Fruit fly (Drosophila melanogaster): ENCODE measurements around the gene CG7910.

CG7910 gene

DNA sequence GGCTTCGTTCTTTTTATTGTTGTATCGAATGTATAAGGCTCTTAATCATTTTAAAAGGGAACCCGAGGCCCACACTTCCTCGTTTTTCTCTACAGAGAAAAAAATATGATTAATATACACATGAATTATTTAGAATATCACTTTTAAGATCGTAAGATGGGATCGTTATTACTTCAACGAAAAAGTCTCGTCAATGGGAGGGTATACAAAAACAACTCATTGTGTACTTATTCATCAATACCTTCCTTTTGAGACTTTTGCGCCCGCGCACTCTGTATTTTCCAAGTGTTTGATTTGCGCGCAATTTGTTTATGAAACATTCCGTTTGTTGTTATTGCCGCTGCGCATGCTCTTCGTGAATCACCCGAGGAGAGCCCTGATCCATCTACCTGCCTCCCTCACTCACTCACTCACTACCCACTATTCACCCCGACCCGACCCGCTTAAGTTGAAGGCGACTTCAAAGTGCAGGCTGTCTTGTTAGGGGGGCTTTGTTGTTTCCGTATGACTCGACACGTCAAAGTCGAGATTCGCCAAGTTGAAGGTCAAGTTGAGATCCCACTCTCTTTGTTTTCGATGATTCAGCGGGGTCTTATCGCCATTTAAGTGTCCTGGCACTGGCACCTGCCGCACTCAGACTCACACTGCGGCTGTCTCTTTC, 29.0 kb downstream of the CG7910 start:
- TF ChIP-seq psq (GFP tag; optimal IDR thresholded peaks at IDR 0.05) (peak; percentile 21), ey (GFP tag; optimal IDR thresholded peaks at IDR 0.05) (peak; percentile 49), Jra (GFP tag; optimal IDR thresholded peaks at IDR 0.05) (peak; percentile 52), CG9705 (GFP tag; optimal IDR thresholded peaks at IDR 0.05) (no peak), N (GFP tag; optimal IDR thresholded peaks at IDR 0.05) (no peak), Vsx2 (GFP tag; optimal IDR thresholded peaks at IDR 0.05; ENCODE audit: partially characterized antibody) (no peak), Sp1 (GFP tag; optimal IDR thresholded peaks at IDR 0.05) (peak; percentile 24), Hnf4 (GFP tag; optimal IDR thresholded peaks at IDR 0.05) (no peak), Dfd (GFP tag; optimal IDR thresholded peaks at IDR 0.05) (no peak), HLH106 (tag; optimal IDR thresholded peaks at IDR 0.05) (peak; percentile 47), fru (GFP tag; optimal IDR thresholded peaks at IDR 0.05) (peak; percentile 56), OdsH (GFP tag; optimal IDR thresholded peaks at IDR 0.05) (peak; percentile 65), Hr78 (GFP tag; optimal IDR thresholded peaks at IDR 0.05) (no peak), dmrt93B (GFP tag; optimal IDR thresholded peaks at IDR 0.05) (peak; percentile 30), sage (GFP tag; optimal IDR thresholded peaks at IDR 0.05) (peak; percentile 52), foxo (GFP tag; optimal IDR thresholded peaks at IDR 0.05) (peak in 1 of 2 experiments; percentile 64), woc (GFP tag; optimal IDR thresholded peaks at IDR 0.05) (peak; percentile 20), Rel (GFP tag; optimal IDR thresholded peaks at IDR 0.05) (no peak), Rel (tag; optimal IDR thresholded peaks at IDR 0.05) (no peak), br (GFP tag; optimal IDR thresholded peaks at IDR 0.05) (peak; percentile 57), h (GFP tag; optimal IDR thresholded peaks at IDR 0.05) (peak; percentile 53), rgr (GFP tag; optimal IDR thresholded peaks at IDR 0.05) (peak; percentile 51)

DNA sequence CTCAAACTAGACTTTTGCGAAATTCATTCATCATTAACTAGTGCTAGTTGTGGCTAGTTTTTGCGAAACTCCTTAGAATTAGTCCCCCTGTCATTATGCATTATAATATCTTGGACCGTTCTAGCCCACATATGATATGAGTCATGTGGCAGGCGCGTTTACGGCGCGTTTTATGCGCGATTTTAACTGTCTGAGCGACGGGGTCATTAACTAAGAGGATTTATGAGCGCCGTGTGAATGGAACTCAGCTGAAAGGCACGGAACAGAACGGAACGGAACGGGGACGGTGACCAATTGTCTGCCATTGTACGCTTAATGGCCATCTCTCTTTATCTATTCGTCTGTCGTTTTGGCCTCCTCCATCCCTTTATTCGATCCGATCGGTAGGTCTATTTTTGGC, 31.0 kb downstream of the CG7910 start:
- TF ChIP-seq sv (GFP tag; optimal IDR thresholded peaks at IDR 0.05): no peak
- TF ChIP-seq Mio (GFP tag; optimal IDR thresholded peaks at IDR 0.05): no peak
- no peak for TF ChIP-seq ey (GFP tag; optimal IDR thresholded peaks at IDR 0.05)
- no peak for TF ChIP-seq HLH106 (tag; optimal IDR thresholded peaks at IDR 0.05)
- no peak for TF ChIP-seq Hnf4 (GFP tag; optimal IDR thresholded peaks at IDR 0.05)
- TF ChIP-seq CG32264 (GFP tag; optimal IDR thresholded peaks at IDR 0.05): no peak
- no peak for TF ChIP-seq rgr (GFP tag; optimal IDR thresholded peaks at IDR 0.05)
- no peak for TF ChIP-seq pan (optimal IDR thresholded peaks at IDR 0.05)
- no peak for TF ChIP-seq Abd-B (GFP tag; optimal IDR thresholded peaks at IDR 0.05)
- TF ChIP-seq dsf (GFP tag; optimal IDR thresholded peaks at IDR 0.05; ENCODE audit: borderline replicate concordance): no peak
- TF ChIP-seq lola (GFP tag; optimal IDR thresholded peaks at IDR 0.05): no peak
- TF ChIP-seq sage (GFP tag; optimal IDR thresholded peaks at IDR 0.05): no peak
- TF ChIP-seq psq (GFP tag; optimal IDR thresholded peaks at IDR 0.05): no peak
- TF ChIP-seq Dif (GFP tag; optimal IDR thresholded peaks at IDR 0.05; ENCODE audit: partially characterized antibody): no peak

dm6 chr3R:8118781-8119456, 31.9 kb downstream of the CG7910 start:
- TF ChIP-seq fru (GFP tag; optimal IDR thresholded peaks at IDR 0.05) (peak; percentile 32), ey (GFP tag; optimal IDR thresholded peaks at IDR 0.05) (no peak), Hr83 (GFP tag; optimal IDR thresholded peaks at IDR 0.05; ENCODE audit: poor library complexity, severe bottlenecking) (peak; percentile 34), dl (GFP tag; optimal IDR thresholded peaks at IDR 0.05; ENCODE audit: insufficient read depth in 1 of 2, partially characterized antibody in 2 of 2) (peak in 1 of 2 experiments; percentile 16), brk (GFP tag; optimal IDR thresholded peaks at IDR 0.05) (no peak)

Measured in whole organism, wandering third instar larva.